Fruit fly (Drosophila melanogaster) whole organism, pupa: Measurements from ENCODE around the gene Atx2.

Source experiments
- CG10348 ChIP-seq: fragments of 200-800 bp; sonication (Bioruptor generic); IDR thresholded peaks from 2 replicates; pipeline ENCODE4 v1.3.6; 2022; ENCODE audit warnings: missing biosample characterization, missing genetic modification characterization
- CG12605 ChIP-seq: fragments of 200-800 bp; sonication (Bioruptor generic); IDR thresholded peaks from 2 replicates; pipeline ENCODE4 v1.3.6; 2022; ENCODE audit warnings: missing biosample characterization, missing genetic modification characterization
- CG13204 ChIP-seq: fragments of 200-800 bp; sonication (Bioruptor generic); optimal IDR thresholded peaks from 2 replicates; lab custom pipeline; 2018; ENCODE audit warnings: missing biosample characterization, mild to moderate bottlenecking, missing genetic modification characterization, moderate library complexity
- CG14655 ChIP-seq: fragments of 200-800 bp; sonication (Bioruptor generic); optimal IDR thresholded peaks from 3 replicates; lab custom pipeline; 2017; ENCODE audit warnings: mild to moderate bottlenecking, missing biosample characterization, missing genetic modification reagents, missing genetic modification characterization
- CG15710 ChIP-seq: fragments of 200-800 bp; sonication (Bioruptor generic); optimal IDR thresholded peaks from 2 replicates; lab custom pipeline; 2018; ENCODE audit warnings: missing biosample characterization, mild to moderate bottlenecking, missing genetic modification characterization, moderate library complexity
- CG17806 ChIP-seq: fragments of 200-800 bp; sonication (Bioruptor generic); optimal IDR thresholded peaks from 2 replicates; lab custom pipeline; 2018; ENCODE audit warnings: missing biosample characterization, mild to moderate bottlenecking, missing genetic modification characterization, moderate library complexity
- CG32121 ChIP-seq: fragments of 200-800 bp; sonication (Bioruptor generic); IDR thresholded peaks from 2 replicates; pipeline ENCODE4 v1.3.6; 2022; ENCODE audit warnings: missing biosample characterization, missing genetic modification characterization
- CG34367 ChIP-seq: fragments of 200-800 bp; sonication (Bioruptor generic); optimal IDR thresholded peaks from 2 replicates; lab custom pipeline; 2018; ENCODE audit warnings: missing biosample characterization, mild to moderate bottlenecking, missing genetic modification characterization
- CG4496 ChIP-seq: fragments of 200-800 bp; sonication (Bioruptor generic); IDR thresholded peaks from 3 replicates; pipeline ENCODE4 v1.3.6; 2022; ENCODE audit warnings: missing biosample characterization, missing genetic modification characterization
- CG8159 ChIP-seq: fragments of 200-800 bp; sonication (Bioruptor generic); optimal IDR thresholded peaks from 3 replicates; lab custom pipeline; 2018; ENCODE audit warnings: missing biosample characterization, mild to moderate bottlenecking, missing genetic modification characterization, moderate library complexity
- CG8301 ChIP-seq: fragments of 200-800 bp; sonication (Bioruptor generic); optimal IDR thresholded peaks from 2 replicates; lab custom pipeline; 2018; ENCODE audit warnings: missing biosample characterization, mild to moderate bottlenecking, missing genetic modification characterization
- CG9948 ChIP-seq: fragments of 200-800 bp; sonication (Bioruptor generic); optimal IDR thresholded peaks from 2 replicates; lab custom pipeline; 2018; ENCODE audit warnings: missing biosample characterization, mild to moderate bottlenecking, missing genetic modification characterization, moderate library complexity
- D1 ChIP-seq: fragments of 200-800 bp; sonication (Bioruptor generic); optimal IDR thresholded peaks from 2 replicates; lab custom pipeline; 2018; ENCODE audit warnings: missing biosample characterization, mild to moderate bottlenecking, missing genetic modification characterization, moderate library complexity
- EcR ChIP-seq: fragments of 200-800 bp; sonication (Bioruptor generic); optimal IDR thresholded peaks from 3 replicates; lab custom pipeline; 2019; ENCODE audit warnings: missing biosample characterization, missing genetic modification characterization, mild to moderate bottlenecking, moderate library complexity, missing genetic modification reagents
- Ets98B ChIP-seq: fragments of 200-800 bp; sonication (Bioruptor generic); IDR thresholded peaks from 2 replicates; pipeline ENCODE4 v1.3.6; 2022; ENCODE audit warnings: missing biosample characterization, missing genetic modification characterization
- Pif1A ChIP-seq: fragments of 200-800 bp; sonication (Bioruptor generic); optimal IDR thresholded peaks from 3 replicates; lab custom pipeline; 2016; ENCODE audit warnings: missing biosample characterization, missing genetic modification characterization
- Pif1B ChIP-seq: fragments of 200-800 bp; sonication (Bioruptor generic); optimal IDR thresholded peaks from 3 replicates; lab custom pipeline; 2016; ENCODE audit warnings: missing biosample characterization, missing genetic modification characterization
- Snoo ChIP-seq: fragments of 200-800 bp; sonication (Bioruptor generic); optimal IDR thresholded peaks from 3 replicates; lab custom pipeline; 2017; ENCODE audit warnings: missing biosample characterization, mild to moderate bottlenecking, missing genetic modification characterization, inconsistent platforms
- fd96Ca ChIP-seq: fragments of 200-800 bp; sonication (Bioruptor generic); IDR thresholded peaks from 3 replicates; pipeline ENCODE4 v1.3.6; 2022; ENCODE audit warnings: missing biosample characterization, missing genetic modification characterization
- gl ChIP-seq: fragments of 200-800 bp; sonication (Bioruptor generic); optimal IDR thresholded peaks from 2 replicates; lab custom pipeline; 2018; ENCODE audit warnings: missing biosample characterization, mild to moderate bottlenecking, missing genetic modification characterization
- rn ChIP-seq: fragments of 200-800 bp; sonication (Bioruptor generic); IDR thresholded peaks from 2 replicates; pipeline ENCODE4 v1.3.6; 2022; ENCODE audit warnings: missing biosample characterization, missing genetic modification characterization

Atx2 gene

DNA sequence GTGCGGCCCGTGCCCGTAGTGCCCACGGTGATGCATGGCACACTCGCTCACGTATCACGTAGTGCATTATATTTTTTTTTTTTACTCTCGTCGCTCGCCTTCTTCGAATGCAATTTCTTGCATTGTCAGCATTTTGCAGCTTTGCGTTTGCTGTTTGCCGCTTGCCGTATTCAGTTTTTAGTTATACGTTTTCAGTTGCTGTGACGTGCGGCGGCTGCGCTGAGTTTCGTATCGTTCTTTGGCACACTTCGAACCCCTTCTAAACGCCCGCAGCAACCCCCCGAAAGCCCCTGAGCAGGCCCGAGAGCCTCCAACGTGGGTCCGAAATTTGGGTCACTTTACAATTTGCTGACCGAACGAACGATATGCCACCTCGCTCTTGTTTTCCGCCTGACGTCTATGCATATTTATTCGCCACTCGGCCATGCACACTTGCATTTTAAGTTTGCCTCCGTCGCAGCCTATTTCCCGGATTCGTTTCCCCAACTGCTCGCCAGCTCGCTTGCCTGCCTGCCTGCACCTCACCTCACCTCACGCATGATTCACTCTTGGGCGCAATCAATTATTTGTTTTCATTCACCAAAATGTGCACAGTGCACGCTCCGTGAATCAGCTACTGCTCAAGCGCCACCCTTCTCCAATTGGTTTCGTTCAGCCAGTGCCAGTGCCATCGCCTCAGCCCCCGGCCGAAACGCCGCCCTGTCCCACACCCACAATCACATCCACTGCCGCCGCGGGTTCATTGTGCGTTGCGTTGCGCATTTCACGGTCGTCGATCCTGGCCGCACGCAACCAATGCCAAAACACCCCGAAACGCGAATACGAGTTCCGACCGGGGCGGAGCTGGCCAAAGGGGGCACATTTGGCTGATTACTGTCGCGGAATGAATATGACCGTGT lies 2.7 kb downstream of the Atx2 start:
- TF ChIP-seq CG12605 (GFP tag; lab: Robert Waterston, UW), result no peak; the same call in 1 of the 2 replicates
- no peak for TF ChIP-seq Pif1A (GFP tag; lab: Kevin White, UChicago)
- no peak for TF ChIP-seq CG15710 (tag; lab: Kevin White, UChicago)
- peak; percentile 24 for TF ChIP-seq CG13204 (GFP tag; lab: Kevin White, UChicago)
- peak; percentile 89 for TF ChIP-seq EcR (GFP tag; lab: Kevin White, UChicago)

DNA sequence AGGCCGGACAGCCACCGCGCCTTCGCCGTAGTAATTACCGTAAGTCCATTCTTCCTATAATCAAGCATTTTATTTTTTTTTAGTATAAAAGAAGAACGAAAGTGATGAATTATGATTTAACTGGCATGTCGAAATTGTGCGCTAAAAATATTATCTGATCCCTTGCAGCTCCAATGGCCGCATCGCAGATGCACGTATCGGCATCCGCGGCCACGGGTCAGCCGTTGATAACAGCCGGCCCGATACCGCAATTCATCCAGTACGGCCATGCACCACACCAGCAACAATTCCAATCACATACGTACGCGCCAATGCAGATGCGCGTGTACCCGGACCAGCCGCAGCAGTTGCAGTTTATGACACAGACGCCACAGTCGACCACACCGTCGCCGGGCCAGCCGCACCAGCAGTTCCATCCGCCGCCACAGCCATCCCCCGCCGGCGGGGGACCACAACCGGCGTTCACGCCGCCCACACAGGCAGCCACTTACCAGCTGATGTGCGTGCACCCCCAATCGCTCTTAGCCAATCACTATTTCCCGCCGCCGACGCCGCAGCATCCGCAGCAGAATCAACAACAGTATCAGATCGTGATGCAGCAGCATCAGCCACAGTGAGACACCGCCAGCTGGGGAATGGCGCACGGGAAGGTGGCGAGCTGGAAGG lies 6.8 kb downstream of the Atx2 start:
- TF ChIP-seq CG12605 (GFP tag; lab: Robert Waterston, UW), result no peak
- TF ChIP-seq D1 (tag; lab: Kevin White, UChicago), result no peak
- no peak for TF ChIP-seq rn
- no peak for TF ChIP-seq Snoo (tag; lab: Kevin White, UChicago)
- TF ChIP-seq CG8301, result no peak
- no peak for TF ChIP-seq CG8159 (tag; lab: Kevin White, UChicago)
- TF ChIP-seq fd96Ca (GFP tag; lab: Robert Waterston, UW), result no peak
- no peak for TF ChIP-seq CG15710 (tag; lab: Kevin White, UChicago)
- no peak for TF ChIP-seq CG9948 (tag; lab: Kevin White, UChicago)
- TF ChIP-seq Pif1A (GFP tag; lab: Kevin White, UChicago), result no peak
- no peak for TF ChIP-seq Pif1B (GFP tag; lab: Kevin White, UChicago)
- no peak for TF ChIP-seq CG4496
- no peak for TF ChIP-seq EcR (GFP tag; lab: Kevin White, UChicago)
- no peak for TF ChIP-seq CG17806 (tag; lab: Kevin White, UChicago)
- TF ChIP-seq, all 21 proteins: peak for 0

DNA sequence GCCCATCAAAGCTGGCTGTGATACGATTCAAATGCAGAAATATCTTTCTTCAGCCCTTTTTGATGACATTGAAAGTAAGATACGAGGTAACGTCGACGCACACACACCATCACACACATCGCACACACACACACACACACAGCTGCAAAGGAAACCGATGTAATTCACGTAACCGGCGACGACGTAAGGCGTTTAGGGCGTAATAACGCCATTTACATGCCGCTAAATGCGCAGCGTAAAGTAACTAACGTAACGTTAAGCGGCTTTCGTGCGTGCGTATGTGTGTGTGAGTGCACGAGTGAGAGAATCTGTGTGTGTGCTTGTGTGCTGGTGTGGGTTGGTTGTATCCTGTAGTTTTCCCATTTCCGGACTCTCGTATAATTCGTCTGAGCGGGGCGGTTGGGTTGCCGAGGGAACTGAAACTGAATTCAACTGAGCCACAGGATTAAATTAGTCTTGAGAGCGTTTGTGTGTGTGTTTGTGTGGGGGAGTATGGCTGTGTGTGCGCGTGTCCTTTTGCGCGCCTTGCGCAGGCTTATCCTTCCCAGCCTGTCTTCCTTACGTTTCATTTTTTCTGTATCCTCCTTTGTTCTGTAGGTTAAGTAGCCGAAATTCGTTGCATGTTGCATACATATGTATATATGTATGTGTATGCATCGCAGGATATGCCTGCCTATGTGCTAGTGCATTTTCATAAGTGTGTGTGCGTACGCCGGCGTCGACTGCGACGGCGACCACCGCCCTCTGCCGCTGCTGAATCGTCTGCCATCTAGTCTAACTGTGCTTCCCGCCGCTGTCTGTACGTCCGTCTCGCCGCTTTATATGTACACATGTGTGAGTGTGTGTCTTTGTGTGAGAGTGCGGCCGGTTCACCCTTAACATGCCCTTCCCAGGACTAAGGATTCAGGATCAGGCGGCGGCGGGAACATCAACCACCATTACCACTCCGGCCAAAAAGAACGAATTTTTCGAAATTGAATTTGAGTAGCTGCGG lies 9.8 kb downstream of the Atx2 start:
- TF ChIP-seq CG17806 (tag; lab: Kevin White, UChicago) (no peak), CG12605 (GFP tag; lab: Robert Waterston, UW) (no peak), CG4496 (no peak), CG14655 (GFP tag; lab: Kevin White, UChicago) (no peak), gl (no peak), D1 (tag; lab: Kevin White, UChicago) (no peak), fd96Ca (GFP tag; lab: Robert Waterston, UW) (no peak)

DNA sequence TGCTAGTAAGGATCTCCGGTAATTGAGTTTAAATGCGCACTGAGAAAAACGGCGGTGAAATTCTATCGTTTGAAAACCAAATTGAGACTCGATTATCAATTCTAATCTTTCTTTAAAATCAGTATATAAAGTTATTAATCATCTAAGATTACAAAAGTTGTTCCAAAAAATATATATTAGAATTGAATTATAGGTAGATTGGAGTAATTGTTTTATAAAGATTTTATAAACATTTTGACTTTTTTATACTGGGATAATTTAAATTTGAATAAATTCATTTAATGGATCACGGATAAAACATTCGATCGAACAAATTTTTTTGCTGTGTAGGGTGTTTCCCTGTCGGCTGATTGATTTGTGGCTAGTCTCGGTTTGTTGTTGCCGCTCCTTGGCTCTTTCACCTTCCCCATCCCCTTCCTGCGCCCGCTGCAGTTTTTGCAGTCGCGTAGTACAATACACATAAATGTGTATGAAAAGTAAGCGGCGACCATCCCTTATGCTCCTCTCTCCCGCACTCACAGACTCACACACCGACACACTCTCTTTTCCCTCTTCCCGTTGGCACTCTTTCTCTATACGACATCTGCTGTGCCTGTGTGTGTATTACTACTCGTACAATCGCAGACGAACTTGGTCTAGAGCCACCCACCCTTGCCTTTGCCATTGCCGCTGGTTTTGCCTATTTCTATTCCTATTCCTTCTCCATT lies 10.8 kb downstream of the Atx2 start:
- no peak for TF ChIP-seq CG12605 (GFP tag; lab: Robert Waterston, UW)
- TF ChIP-seq CG4496, result no peak
- no peak for TF ChIP-seq CG32121 (GFP tag; lab: Robert Waterston, UW)
- TF ChIP-seq fd96Ca (GFP tag; lab: Robert Waterston, UW), result no peak
- peak; percentile 6 for TF ChIP-seq CG17806 (tag; lab: Kevin White, UChicago)
- TF ChIP-seq CG8159 (tag; lab: Kevin White, UChicago), result peak; percentile 54
- no peak for TF ChIP-seq CG10348
- no peak for TF ChIP-seq EcR (GFP tag; lab: Kevin White, UChicago)
- no peak for TF ChIP-seq D1 (tag; lab: Kevin White, UChicago)
- no peak for TF ChIP-seq CG14655 (GFP tag; lab: Kevin White, UChicago)
- TF ChIP-seq gl, result no peak
- TF ChIP-seq CG9948 (tag; lab: Kevin White, UChicago), result peak; percentile 36
- TF ChIP-seq Ets98B (GFP tag; lab: Robert Waterston, UW), result no peak
- TF ChIP-seq CG8301, result no peak
- peak; percentile 0 for TF ChIP-seq CG13204 (GFP tag; lab: Kevin White, UChicago)
- peak; percentile 47 for TF ChIP-seq CG15710 (tag; lab: Kevin White, UChicago)
- no peak for TF ChIP-seq Snoo (tag; lab: Kevin White, UChicago)
- peak; percentile 9 for TF ChIP-seq Pif1A (GFP tag; lab: Kevin White, UChicago)
- no peak for TF ChIP-seq CG34367 (tag; lab: Kevin White, UChicago)
- TF ChIP-seq Pif1B (GFP tag; lab: Kevin White, UChicago), result no peak
- no peak for TF ChIP-seq rn
